Fruit fly (Drosophila melanogaster) whole organism, prepupa: Measurements from ENCODE around the gene Tbh.

ENCODE experiments used
- CG4318 ChIP-seq: fragments of 200-800 bp; sonication (Bioruptor generic); optimal IDR thresholded peaks from 3 replicates; lab custom pipeline; 2017; ENCODE audit warnings: missing biosample characterization, mild to moderate bottlenecking, missing genetic modification characterization
- CG6792 ChIP-seq: fragments of 200-800 bp; sonication (Bioruptor generic); optimal IDR thresholded peaks from 3 replicates; lab custom pipeline; 2016; ENCODE audit warnings: missing biosample characterization, missing genetic modification characterization
- Eip75B ChIP-seq: fragments of 200-800 bp; sonication (Bioruptor generic); optimal IDR thresholded peaks from 3 replicates; lab custom pipeline; 2016; ENCODE audit warnings: missing biosample characterization, missing genetic modification characterization

DNA sequence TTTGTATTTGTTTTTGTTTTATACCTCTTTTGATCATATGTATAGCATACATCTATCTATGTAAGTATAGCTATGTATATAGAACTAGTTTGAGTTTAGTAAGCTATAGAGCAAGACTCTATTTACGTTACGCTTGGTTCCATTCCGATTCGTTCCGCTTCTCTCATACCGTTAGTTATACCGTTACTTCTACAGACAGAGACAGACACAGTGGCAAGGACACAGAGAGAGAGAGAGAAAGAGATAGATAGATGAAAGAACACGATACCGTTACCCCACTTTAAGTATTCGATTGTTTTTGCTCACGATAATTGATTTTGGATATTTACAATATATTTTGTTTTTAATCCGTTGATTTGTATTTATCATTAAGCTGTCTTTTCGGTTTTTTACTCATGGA lies 51.0 kb downstream of the Tbh start:
- TF ChIP-seq Eip75B (GFP tag; lab: Kevin White, UChicago) = no peak
- no peak for TF ChIP-seq CG4318 (GFP tag; lab: Kevin White, UChicago)
- TF ChIP-seq CG6792 (GFP tag; lab: Kevin White, UChicago) = no peak
